Worm (Caenorhabditis elegans) whole organism, L4/young adult: Measurements from ENCODE around the gene mbk-2.

Experiments used
- W03F9.2 ChIP-seq: fragments of 150-350 bp; optimal IDR thresholded peaks from 2 replicates; lab custom pipeline; 2014; ENCODE audit warnings: missing biosample characterization, missing genetic modification characterization
- dao-5 ChIP-seq: sonication (generic microtip); optimal IDR thresholded peaks from 2 replicates; lab custom pipeline; 2016; ENCODE audit warnings: missing genotype, missing genetic modification characterization, moderate library complexity, missing compliant biosample characterization
- him-1 ChIP-seq: sonication (generic microtip); optimal IDR thresholded peaks from 2 replicates; lab custom pipeline; 2016; ENCODE audit warnings: missing genotype, missing genetic modification reagents, missing genetic modification characterization, missing compliant biosample characterization

DNA sequence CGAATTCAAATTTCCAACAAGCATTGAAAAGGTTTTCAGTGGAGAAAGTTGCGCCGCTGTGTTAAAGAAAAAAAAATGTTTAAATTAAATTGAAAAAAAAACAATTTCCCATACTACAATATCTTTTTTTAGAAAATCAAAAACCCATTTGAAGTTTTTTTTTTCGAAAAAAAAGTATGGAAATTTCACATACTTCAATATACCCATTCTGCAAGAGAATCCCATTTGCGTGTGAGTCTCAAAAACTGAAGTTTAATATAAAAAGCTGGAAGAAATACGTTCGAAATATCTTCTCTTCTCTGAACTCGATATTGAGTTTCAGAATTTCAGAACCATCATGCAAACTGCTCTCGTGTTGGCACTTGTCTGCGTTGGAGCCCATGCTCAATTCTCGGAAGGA, 61.2 kb downstream of the mbk-2 start, which contains the start of gene scl-7:
- no peak for TF ChIP-seq W03F9.2 (tag; lab: Kevin White, UChicago)
- TF ChIP-seq him-1 (tag; lab: Kevin White, UChicago): no peak
- no peak for TF ChIP-seq dao-5 (tag; lab: Kevin White, UChicago)
